Fruit fly (Drosophila melanogaster): Measurements from ENCODE around the gene CG18088.
A peak's percentile ranks its signal among the peaks of the same experiment; 100 is the strongest.

The CG18088 gene

dm6 chr2L:8952194-8953037, 14.9 kb upstream of the CG18088 start (continued):
- TF ChIP-seq CG5953 (GFP tag; IDR thresholded peaks at IDR 0.05) (no peak), CG11560 (tag; IDR thresholded peaks at IDR 0.05) (no peak), h (optimal IDR thresholded peaks at IDR 0.05) (no peak), CG4820 (GFP tag; optimal IDR thresholded peaks at IDR 0.05) (peak; percentile 14), ranshi (GFP tag; IDR thresholded peaks at IDR 0.05) (no peak; the same call in 1 of the 2 replicates), C15 (GFP tag; IDR thresholded peaks at IDR 0.05) (no peak), Fer3 (tag; optimal IDR thresholded peaks at IDR 0.05) (peak; percentile 23), br (optimal IDR thresholded peaks at IDR 0.05) (no peak), eve (GFP tag; optimal IDR thresholded peaks at IDR 0.05) (peak in 1 of 2 experiments; percentile 68), Gug (GFP tag; IDR thresholded peaks at IDR 0.05) (peak; percentile 46; the same call in 2 of the 4 replicates), CG13624 (GFP tag; optimal IDR thresholded peaks at IDR 0.05) (peak; percentile 37), CG7556 (GFP tag; optimal IDR thresholded peaks at IDR 0.05) (no peak), sug (tag; optimal IDR thresholded peaks at IDR 0.05) (peak; percentile 54), CG15696 (tag; optimal IDR thresholded peaks at IDR 0.05) (peak; percentile 2), Tbp (GFP tag; optimal IDR thresholded peaks at IDR 0.05) (no peak), gro (GFP tag; optimal IDR thresholded peaks at IDR 0.05) (peak; percentile 17), CG8281 (tag; optimal IDR thresholded peaks at IDR 0.05) (no peak), maf-S (GFP tag; optimal IDR thresholded peaks at IDR 0.05) (no peak), CG9817 (tag; optimal IDR thresholded peaks at IDR 0.05) (no peak), CG9797 (GFP tag; optimal IDR thresholded peaks at IDR 0.05) (no peak), CG32532 (GFP tag; IDR thresholded peaks at IDR 0.05) (peak; percentile 70), MTF-1 (GFP tag; optimal IDR thresholded peaks at IDR 0.05; ENCODE audit: borderline replicate concordance) (no peak), Mes4 (GFP tag; optimal IDR thresholded peaks at IDR 0.05) (peak; percentile 30), trem (tag; optimal IDR thresholded peaks at IDR 0.05) (peak; percentile 35), dm (GFP tag; optimal IDR thresholded peaks at IDR 0.05) (peak; percentile 24), CG2678 (tag; optimal IDR thresholded peaks at IDR 0.05) (peak; percentile 47), Rfx (GFP tag; IDR thresholded peaks at IDR 0.05) (peak; percentile 71), kah (GFP tag; optimal IDR thresholded peaks at IDR 0.05) (no peak), unpg (GFP tag; optimal IDR thresholded peaks at IDR 0.05) (peak; percentile 42), CG1792 (GFP tag; optimal IDR thresholded peaks at IDR 0.05) (no peak), ken (GFP tag; IDR thresholded peaks at IDR 0.05) (no peak), Atf-2 (GFP tag; optimal IDR thresholded peaks at IDR 0.05) (no peak), p53 (GFP tag; optimal IDR thresholded peaks at IDR 0.05) (no peak), Taf1 (GFP tag; IDR thresholded peaks at IDR 0.05) (no peak), nerfin-1 (tag; optimal IDR thresholded peaks at IDR 0.05) (no peak), Lim3 (GFP tag; IDR thresholded peaks at IDR 0.05) (no peak), hb (GFP tag; IDR thresholded peaks at IDR 0.05; ENCODE audit: partially characterized antibody) (no peak; the same call in 2 of the 3 replicates), CG3726 (GFP tag; IDR thresholded peaks at IDR 0.05) (no peak), CG14014 (GFP tag; IDR thresholded peaks at IDR 0.05) (peak; percentile 61; the same call in 1 of the 2 replicates), row (GFP tag; IDR thresholded peaks at IDR 0.05) (peak; percentile 82), CG12659 (GFP tag; optimal IDR thresholded peaks at IDR 0.05) (peak; percentile 33), CG7963 (GFP tag; IDR thresholded peaks at IDR 0.05; ENCODE audit: partially characterized antibody) (0 out of 3 replicates have a peak, but pooled peaks have one; percentile 18), CG11398 (GFP tag; optimal IDR thresholded peaks at IDR 0.05) (peak; percentile 12), Doc3 (GFP tag; IDR thresholded peaks at IDR 0.05; ENCODE audit: partially characterized antibody) (no peak), slp2 (GFP tag; optimal IDR thresholded peaks at IDR 0.05) (no peak), Blimp-1 (GFP tag; optimal IDR thresholded peaks at IDR 0.05) (peak; percentile 35), Sin3A (optimal IDR thresholded peaks at IDR 0.05) (no peak), Dek (tag; optimal IDR thresholded peaks at IDR 0.05) (peak; percentile 26), cas (GFP tag; IDR thresholded peaks at IDR 0.05) (no peak), org-1 (GFP tag; optimal IDR thresholded peaks at IDR 0.05) (peak; percentile 19), CG14667 (GFP tag; IDR thresholded peaks at IDR 0.05) (no peak)

All from whole organism, embryonic.